Worm (Caenorhabditis elegans) whole organism, L3 larva: ENCODE results near the gene D1054.10.

Source experiments
- ceh-28 ChIP-seq: fragments of 150-350 bp; optimal IDR thresholded peaks from 2 replicates; lab custom pipeline; 2014; ENCODE audit warnings: missing biosample characterization, missing genetic modification reagents, missing genetic modification characterization
- jun-1 ChIP-seq: fragments of 150-350 bp; optimal IDR thresholded peaks from 2 replicates; lab custom pipeline; 2014; ENCODE audit warnings: missing biosample characterization, missing genetic modification reagents, missing genetic modification characterization
- sea-2 ChIP-seq: fragments of 150-350 bp; sonication (generic microtip); optimal IDR thresholded peaks from 4 replicates; lab custom pipeline; 2014; ENCODE audit warnings: missing biosample characterization, missing genetic modification reagents, missing genetic modification characterization

- no peak for TF ChIP-seq ceh-28 (tag; lab: Kevin White, UChicago)
- no peak for TF ChIP-seq sea-2 (GFP tag; lab: Kevin White, UChicago)
- no peak for TF ChIP-seq jun-1
These were observed 2.8 kb upstream of the D1054.10 start, which contains the start of gene D1054.19 for ce11 chrV:10795494-10795893.
